Worm (Caenorhabditis elegans): ENCODE measurements around the gene mrps-21.

DNA sequence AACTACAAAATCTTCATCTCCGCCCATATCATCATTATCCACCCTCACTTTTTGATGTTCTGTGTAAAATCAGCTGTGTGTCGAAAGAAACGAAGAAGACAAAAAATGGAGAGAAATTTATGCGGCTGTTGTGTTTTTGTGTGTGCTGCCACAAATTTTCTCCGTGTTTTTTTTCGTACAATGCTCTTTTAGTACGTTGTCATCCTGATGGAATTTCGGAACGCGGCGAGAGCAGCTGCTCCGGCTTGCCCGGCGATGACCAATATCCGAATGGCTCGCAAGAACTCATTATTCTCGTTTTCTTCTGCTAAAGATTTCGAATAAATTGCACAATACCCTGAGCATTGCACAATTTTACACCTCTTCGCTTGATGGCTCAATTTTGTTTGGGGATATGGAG, 20.0 kb downstream of the mrps-21 start:
- no peak for TF ChIP-seq snpc-4 (GFP tag; optimal IDR thresholded peaks at IDR 0.05)
- no peak for TF ChIP-seq snpc-4 (tag; optimal IDR thresholded peaks at IDR 0.05)
- TF ChIP-seq ZK185.1 (tag; optimal IDR thresholded peaks at IDR 0.05; ENCODE audit: poor library complexity, severe bottlenecking) = no peak
- no peak for TF ChIP-seq unc-62 (GFP tag; optimal IDR thresholded peaks at IDR 0.05)
- TF ChIP-seq nhr-90 (tag; optimal IDR thresholded peaks at IDR 0.05) = no peak
- TF ChIP-seq xnd-1 (tag; optimal IDR thresholded peaks at IDR 0.05) = no peak
- TF ChIP-seq Y79H2A.3 (GFP tag; conservative IDR thresholded peaks at IDR 0.05) = no peak
- TF ChIP-seq F22D6.2 (tag; optimal IDR thresholded peaks at IDR 0.05) = no peak
- TF ChIP-seq F39B2.1 (GFP tag; IDR thresholded peaks at IDR 0.05) = no peak
- TF ChIP-seq ceh-79 (tag; optimal IDR thresholded peaks at IDR 0.05) = no peak
- TF ChIP-seq F37B4.10 (GFP tag; IDR thresholded peaks at IDR 0.05) = no peak
- no peak for TF ChIP-seq lin-54 (GFP tag; optimal IDR thresholded peaks at IDR 0.05)
- TF ChIP-seq ztf-25 (GFP tag; IDR thresholded peaks at IDR 0.05) = no peak
